Fruit fly (Drosophila melanogaster): Measurements from ENCODE around the gene YL-1.

- no peak for TF ChIP-seq kay (GFP tag; ENCODE audit: borderline replicate concordance)
- TF ChIP-seq CG7045 (GFP tag; optimal IDR thresholded peaks at IDR 0.05): no peak
- peak; percentile 35 for TF ChIP-seq bab1 (GFP tag; optimal IDR thresholded peaks at IDR 0.05)
- TF ChIP-seq CG7101 (tag; optimal IDR thresholded peaks at IDR 0.05): no peak
Measured at dm6 chr2L:10986138-10986537, 15.9 kb downstream of the YL-1 start.
